Worm (Caenorhabditis elegans) whole organism, L4/young adult: Measurements from ENCODE around the gene ugt-35.

Experiments used
- W03F9.2 ChIP-seq: fragments of 150-350 bp; optimal IDR thresholded peaks from 2 replicates; lab custom pipeline; 2014; ENCODE audit warnings: missing biosample characterization, missing genetic modification characterization
- dao-5 ChIP-seq: sonication (generic microtip); optimal IDR thresholded peaks from 2 replicates; lab custom pipeline; 2016; ENCODE audit warnings: missing genotype, missing genetic modification characterization, moderate library complexity, missing compliant biosample characterization

DNA sequence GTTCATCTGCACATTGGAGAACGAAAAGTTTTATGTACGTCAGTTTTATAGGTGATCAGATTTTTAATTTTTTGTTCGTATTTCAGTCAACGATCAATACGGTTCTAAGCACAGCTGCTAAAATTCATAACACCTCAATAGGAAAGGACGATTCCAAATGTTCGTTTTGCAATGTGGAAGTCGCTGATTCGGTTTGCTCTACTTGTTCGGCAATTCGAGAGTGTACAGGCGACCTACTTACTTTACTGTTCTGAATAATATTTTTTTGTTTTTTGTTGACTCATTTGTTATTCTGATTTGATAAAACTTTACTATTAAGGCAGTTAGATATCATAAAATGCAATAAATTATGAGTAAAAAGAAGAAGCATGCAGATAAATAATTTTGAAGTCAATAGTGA, 5.3 kb upstream of the ugt-35 start:
- TF ChIP-seq dao-5 (tag; lab: Kevin White, UChicago) = no peak
- TF ChIP-seq W03F9.2 (tag; lab: Kevin White, UChicago) = no peak
